Worm (Caenorhabditis elegans): ENCODE data around the gene snt-7.

- TF ChIP-seq pqm-1 (tag; optimal IDR thresholded peaks at IDR 0.05) = no peak
- no peak for TF ChIP-seq efl-3 (GFP tag; optimal IDR thresholded peaks at IDR 0.05)
- TF ChIP-seq mdl-1 (tag; optimal IDR thresholded peaks at IDR 0.05) = no peak
Observed at ce11 chrX:15230394-15230968, 31.5 kb upstream of the snt-7 start, which contains the start of gene H03A11.2.

Measured in whole organism, L1 larva.